Worm (Caenorhabditis elegans) whole organism, late embryonic: ENCODE data around the gene rpac-19.

Experiments used
- ama-1 ChIP-seq: fragments of 150-350 bp; optimal IDR thresholded peaks from 2 replicates; lab custom pipeline; 2014
- ceh-30 ChIP-seq: fragments of 150-350 bp; optimal IDR thresholded peaks from 2 replicates; lab custom pipeline; 2014; ENCODE audit warnings: missing biosample characterization, missing genetic modification characterization
- ceh-9 ChIP-seq: sonication (generic microtip); optimal IDR thresholded peaks from 2 replicates; lab custom pipeline; 2016; ENCODE audit warnings: mild to moderate bottlenecking, missing genetic modification characterization, inconsistent platforms, missing compliant biosample characterization
- pqm-1 ChIP-seq: sonication (generic microtip); optimal IDR thresholded peaks from 2 replicates; lab custom pipeline; 2016; ENCODE audit warnings: missing genetic modification characterization, missing compliant biosample characterization
- tbx-2 ChIP-seq: sonication (generic microtip); optimal IDR thresholded peaks from 2 replicates; lab custom pipeline; 2016; ENCODE audit warnings: missing genetic modification characterization, missing compliant biosample characterization
- unc-55 ChIP-seq: sonication (generic microtip); optimal IDR thresholded peaks from 2 replicates; lab custom pipeline; 2017; ENCODE audit warnings: missing biosample characterization, missing genetic modification reagents, missing genetic modification characterization

- TF ChIP-seq ceh-9 (tag; lab: Kevin White, UChicago) (no peak), tbx-2 (tag; lab: Kevin White, UChicago) (no peak), ceh-30 (no peak), pqm-1 (no peak), unc-55 (GFP tag; lab: Kevin White, UChicago) (no peak), ama-1 (no peak)
Measured at ce11 chrIII:9616933-9617332, 12.8 kb downstream of the rpac-19 start.
